Fruit fly (Drosophila melanogaster) whole organism, embryonic: ENCODE measurements around the gene CG16727.
A peak's percentile ranks its signal among the peaks of the same experiment; 100 is the strongest.

Experiments
- ATbp ChIP-seq: fragments of 200-800 bp; sonication (Bioruptor generic); optimal IDR thresholded peaks from 2 replicates; lab custom pipeline; 2017; ENCODE audit warnings: missing biosample characterization, mild to moderate bottlenecking, missing genetic modification characterization, missing genetic modification reagents
- Bdp1 ChIP-seq: fragments of 200-800 bp; sonication (Bioruptor generic); optimal IDR thresholded peaks from 3 replicates; lab custom pipeline; 2016; ENCODE audit warnings: missing biosample characterization, missing genetic modification characterization
- CG11723 ChIP-seq: fragments of 200-800 bp; sonication (Bioruptor generic); optimal IDR thresholded peaks from 2 replicates; lab custom pipeline; 2017; ENCODE audit warnings: missing biosample characterization, mild to moderate bottlenecking, missing genetic modification characterization
- CG13296 ChIP-seq: fragments of 200-800 bp; sonication (Bioruptor generic); optimal IDR thresholded peaks from 3 replicates; lab custom pipeline; 2018; ENCODE audit warnings: missing biosample characterization, mild to moderate bottlenecking, missing genetic modification characterization
- CG15696 ChIP-seq: fragments of 200-800 bp; sonication (Bioruptor generic); optimal IDR thresholded peaks from 2 replicates; lab custom pipeline; 2019; ENCODE audit warnings: missing biosample characterization, mild to moderate bottlenecking, missing genetic modification characterization, moderate library complexity
- CG16779 ChIP-seq: fragments of 200-800 bp; sonication (Bioruptor generic); IDR thresholded peaks from 2 replicates; pipeline ENCODE4 v1.3.6; 2022; ENCODE audit warnings: missing biosample characterization, missing genetic modification characterization
- CG16813 ChIP-seq: fragments of 200-800 bp; sonication (Bioruptor generic); IDR thresholded peaks from 3 replicates; pipeline ENCODE4 v1.3.6; 2022; ENCODE audit warnings: missing biosample characterization, missing genetic modification characterization; ENCODE audit not compliant: partially characterized antibody
- CG16815 ChIP-seq: fragments of 200-800 bp; sonication (Bioruptor generic); optimal IDR thresholded peaks from 3 replicates; lab custom pipeline; 2017; ENCODE audit warnings: missing biosample characterization, mild to moderate bottlenecking, missing genetic modification characterization
- CG17568 ChIP-seq: fragments of 200-800 bp; sonication (Bioruptor generic); optimal IDR thresholded peaks from 2 replicates; lab custom pipeline; 2018; ENCODE audit warnings: missing biosample characterization, mild to moderate bottlenecking, missing genetic modification characterization, moderate library complexity
- CG33213 ChIP-seq: fragments of 200-800 bp; sonication (Bioruptor generic); optimal IDR thresholded peaks from 3 replicates; lab custom pipeline; 2016; ENCODE audit warnings: missing biosample characterization, missing genetic modification characterization
- CG34376 ChIP-seq: fragments of 200-800 bp; sonication (Bioruptor generic); optimal IDR thresholded peaks from 2 replicates; lab custom pipeline; 2018; ENCODE audit warnings: missing biosample characterization, mild to moderate bottlenecking, missing genetic modification characterization
- CG3847 ChIP-seq: fragments of 200-800 bp; sonication (Bioruptor generic); IDR thresholded peaks from 2 replicates; pipeline ENCODE4 v1.3.6; 2022; ENCODE audit warnings: missing biosample characterization, missing genetic modification characterization
- CG4404 ChIP-seq: fragments of 200-800 bp; sonication (Bioruptor generic); IDR thresholded peaks from 2 replicates; pipeline ENCODE4 v1.3.6; 2022; ENCODE audit warnings: missing biosample characterization, missing genetic modification characterization
- CG6683 ChIP-seq: fragments of 200-800 bp; sonication (Bioruptor generic); optimal IDR thresholded peaks from 2 replicates; lab custom pipeline; 2017; ENCODE audit warnings: missing biosample characterization, mild to moderate bottlenecking, missing genetic modification characterization, missing genetic modification reagents
- Camta ChIP-seq: fragments of 200-800 bp; sonication (Bioruptor generic); optimal IDR thresholded peaks from 2 replicates; lab custom pipeline; 2016; ENCODE audit warnings: missing biosample characterization, missing genetic modification characterization
- CkIIα-i1 ChIP-seq: fragments of 200-800 bp; sonication (Bioruptor generic); IDR thresholded peaks from 2 replicates; pipeline ENCODE4 v1.3.6; 2022; ENCODE audit warnings: missing biosample characterization, missing genetic modification characterization
- Dek ChIP-seq: fragments of 200-800 bp; sonication (Bioruptor generic); optimal IDR thresholded peaks from 3 replicates; lab custom pipeline; 2019; ENCODE audit warnings: missing biosample characterization, mild to moderate bottlenecking, missing genetic modification characterization, moderate library complexity
- Dfd ChIP-seq, 2 experiments: fragments of >200 bp; optimal IDR thresholded peaks; 2 replicates each; lab custom pipeline; 2017; ENCODE audit warnings: missing biosample characterization in 2 of 2, missing genetic modification characterization in 2 of 2
- Hr51 ChIP-seq, 2 experiments: fragments of 200-800 bp; sonication (Bioruptor generic); optimal IDR thresholded peaks; 2 replicates in 1 of 2; 3 replicates in 1 of 2; lab custom pipeline; 2016 to 2018; ENCODE audit warnings: missing biosample characterization in 2 of 2, missing genetic modification characterization in 2 of 2, mild to moderate bottlenecking in 1 of 2, moderate library complexity in 1 of 2
- Jarid2 ChIP-seq: fragments of 200-800 bp; sonication (Bioruptor generic); optimal IDR thresholded peaks from 3 replicates; lab custom pipeline; 2017; ENCODE audit warnings: mild to moderate bottlenecking, missing biosample characterization, missing genetic modification reagents, missing genetic modification characterization
- Lpt ChIP-seq: fragments of >200 bp; optimal IDR thresholded peaks from 2 replicates; lab custom pipeline; 2018; ENCODE audit warnings: missing biosample characterization, missing genetic modification characterization
- Nf-YB ChIP-seq: fragments of 200-800 bp; sonication (Bioruptor generic); optimal IDR thresholded peaks from 3 replicates; lab custom pipeline; 2019; ENCODE audit warnings: missing biosample characterization, mild to moderate bottlenecking, missing genetic modification characterization, moderate library complexity
- Opbp ChIP-seq: fragments of 200-800 bp; sonication (Bioruptor generic); IDR thresholded peaks from 3 replicates; pipeline ENCODE4 v1.3.6; 2022; ENCODE audit warnings: missing biosample characterization, missing genetic modification characterization; ENCODE audit not compliant: partially characterized antibody
- Poxn ChIP-seq: fragments of 200-800 bp; sonication (Bioruptor generic); IDR thresholded peaks from 2 replicates; pipeline ENCODE4 v1.3.6; 2022; ENCODE audit warnings: missing biosample characterization, missing genetic modification characterization
- Sry-δ ChIP-seq: fragments of 200-800 bp; sonication (Bioruptor generic); optimal IDR thresholded peaks from 2 replicates; lab custom pipeline; 2016; ENCODE audit warnings: missing biosample characterization, missing genetic modification characterization
- Ssrp ChIP-seq: fragments of 200-800 bp; sonication (Bioruptor generic); optimal IDR thresholded peaks from 2 replicates; lab custom pipeline; 2018; ENCODE audit warnings: missing biosample characterization, mild to moderate bottlenecking, missing genetic modification characterization, moderate library complexity
- TFAM ChIP-seq: fragments of 200-800 bp; sonication (Bioruptor generic); optimal IDR thresholded peaks from 2 replicates; lab custom pipeline; 2017; ENCODE audit warnings: missing biosample characterization, missing genetic modification characterization, inconsistent platforms
- Taf1 ChIP-seq: fragments of 200-800 bp; sonication (Bioruptor generic); IDR thresholded peaks from 2 replicates; pipeline ENCODE4 v1.3.6; 2022; ENCODE audit warnings: missing biosample characterization, missing genetic modification characterization
- YL-1 ChIP-seq: fragments of 200-800 bp; sonication (Bioruptor generic); optimal IDR thresholded peaks from 3 replicates; lab custom pipeline; 2017; ENCODE audit warnings: missing biosample characterization, mild to moderate bottlenecking, missing genetic modification characterization
- bigmax ChIP-seq: fragments of 200-800 bp; sonication (Bioruptor generic); optimal IDR thresholded peaks from 2 replicates; lab custom pipeline; 2018; ENCODE audit warnings: missing biosample characterization, mild to moderate bottlenecking, missing genetic modification characterization
- bowl ChIP-seq: fragments of 200-800 bp; sonication (Bioruptor generic); IDR thresholded peaks from 2 replicates; pipeline ENCODE4 v1.3.6; 2022; ENCODE audit warnings: missing biosample characterization, missing genetic modification characterization
- cad ChIP-seq: fragments of >200 bp; optimal IDR thresholded peaks from 2 replicates; lab custom pipeline; 2017; ENCODE audit warnings: missing biosample characterization, missing genetic modification characterization
- chinmo ChIP-seq: fragments of 200-800 bp; sonication (Bioruptor generic); IDR thresholded peaks from 4 replicates; pipeline ENCODE4 v1.3.6; 2022; ENCODE audit warnings: missing biosample characterization, missing genetic modification characterization; ENCODE audit not compliant: partially characterized antibody
- chn ChIP-seq: fragments of 200-800 bp; sonication (Bioruptor generic); optimal IDR thresholded peaks from 2 replicates; lab custom pipeline; 2016; ENCODE audit warnings: missing biosample characterization, missing genetic modification characterization
- dati ChIP-seq: fragments of 200-800 bp; sonication (Bioruptor generic); IDR thresholded peaks from 2 replicates; pipeline ENCODE4 v1.3.6; 2022; ENCODE audit warnings: missing biosample characterization, missing genetic modification characterization
- eyg ChIP-seq: fragments of 200-800 bp; sonication (Bioruptor generic); optimal IDR thresholded peaks from 3 replicates; lab custom pipeline; 2016; ENCODE audit warnings: missing biosample characterization, missing genetic modification characterization
- fd96Cb ChIP-seq: fragments of 200-800 bp; sonication (Bioruptor generic); optimal IDR thresholded peaks from 2 replicates; lab custom pipeline; 2018; ENCODE audit warnings: missing biosample characterization, mild to moderate bottlenecking, missing genetic modification characterization, moderate library complexity
- gt ChIP-seq: fragments of 200-800 bp; sonication (Bioruptor generic); IDR thresholded peaks from 2 replicates; pipeline ENCODE4 v1.3.6; 2022; ENCODE audit warnings: missing biosample characterization, missing genetic modification characterization
- inv ChIP-seq: fragments of 200-800 bp; sonication (Bioruptor generic); IDR thresholded peaks from 2 replicates; pipeline ENCODE4 v1.3.6; 2022; ENCODE audit warnings: missing biosample characterization, missing genetic modification characterization; ENCODE audit not compliant: partially characterized antibody
- knrl ChIP-seq: fragments of 200-800 bp; sonication (Bioruptor generic); IDR thresholded peaks from 3 replicates; pipeline ENCODE4 v1.3.6; 2022; ENCODE audit warnings: missing biosample characterization, missing genetic modification characterization; ENCODE audit not compliant: partially characterized antibody
- pros ChIP-seq: fragments of 200-800 bp; sonication (Bioruptor generic); optimal IDR thresholded peaks from 3 replicates; lab custom pipeline; 2019; ENCODE audit warnings: missing biosample characterization, mild to moderate bottlenecking, missing genetic modification characterization, moderate library complexity
- run ChIP-seq: fragments of 200-800 bp; sonication (Bioruptor generic); optimal IDR thresholded peaks from 3 replicates; lab custom pipeline; 2018; ENCODE audit warnings: missing biosample characterization, mild to moderate bottlenecking, missing genetic modification characterization
- sisA ChIP-seq: fragments of 200-800 bp; sonication (Bioruptor generic); IDR thresholded peaks from 2 replicates; pipeline ENCODE4 v1.3.6; 2022; ENCODE audit warnings: missing biosample characterization, missing genetic modification characterization
- toy ChIP-seq: fragments of 200-800 bp; sonication (Bioruptor generic); IDR thresholded peaks from 2 replicates; pipeline ENCODE4 v1.3.6; 2022; ENCODE audit warnings: missing biosample characterization, missing genetic modification characterization
- wor ChIP-seq: fragments of 200-800 bp; sonication (Bioruptor generic); IDR thresholded peaks from 2 replicates; pipeline ENCODE4 v1.3.6; 2022; ENCODE audit warnings: missing biosample characterization, missing genetic modification characterization

CG16727 gene

dm6 chr3R:19641498-19642065 lies 28.4 kb downstream of the CG16727 start (continued):
- TF ChIP-seq Bdp1 (GFP tag; lab: Kevin White, UChicago) (peak; percentile 27), CG16813 (no peak), Camta (GFP tag; lab: Kevin White, UChicago) (peak; percentile 56), eyg (GFP tag; lab: Kevin White, UChicago) (peak; percentile 57), Ssrp (tag; lab: Kevin White, UChicago) (peak; percentile 83), CG16779 (GFP tag; lab: Robert Waterston, UW) (peak; percentile 83; the same call in 1 of the 2 replicates), knrl (GFP tag; lab: Robert Waterston, UW) (no peak), CG4404 (GFP tag; lab: Robert Waterston, UW) (no peak), CkIIα-i1 (GFP tag; lab: Robert Waterston, UW) (peak; percentile 58; the same call in 1 of the 2 replicates), CG11723 (GFP tag; lab: Kevin White, UChicago) (peak; percentile 60), Sry-δ (no peak), Hr51 (GFP tag; optimal IDR thresholded peaks at IDR 0.05; lab: Kevin White, UChicago) (peak; percentile 35 to 94), Dek (tag; lab: Kevin White, UChicago) (peak; percentile 77), Nf-YB (GFP tag; lab: Kevin White, UChicago) (peak; percentile 76), YL-1 (no peak), bigmax (GFP tag; lab: Kevin White, UChicago) (no peak), toy (peak; percentile 85), Poxn (GFP tag; lab: Robert Waterston, UW) (peak; percentile 59; the same call in 1 of the 2 replicates), CG33213 (GFP tag; lab: Kevin White, UChicago) (peak; percentile 1), chinmo (GFP tag; lab: Robert Waterston, UW) (no peak), ATbp (GFP tag; lab: Kevin White, UChicago) (peak; percentile 84), Opbp (GFP tag; lab: Robert Waterston, UW) (no peak), fd96Cb (tag; lab: Kevin White, UChicago) (peak; percentile 86), CG13296 (GFP tag; lab: Kevin White, UChicago) (peak; percentile 93), dati (GFP tag; lab: Robert Waterston, UW) (peak; percentile 80), inv (GFP tag; lab: Robert Waterston, UW) (no peak), CG17568 (GFP tag; lab: Kevin White, UChicago) (peak; percentile 83), TFAM (no peak), CG34376 (GFP tag; lab: Kevin White, UChicago) (peak; percentile 65), Dfd (GFP tag; optimal IDR thresholded peaks at IDR 0.05; lab: Kevin White, UChicago) (no peak), gt (GFP tag; lab: Robert Waterston, UW) (no peak), CG16815 (GFP tag; lab: Kevin White, UChicago) (peak; percentile 56), CG15696 (peak; percentile 66), Lpt (GFP tag; lab: Kevin White, UChicago) (no peak), wor (GFP tag; lab: Robert Waterston, UW) (peak; percentile 55), chn (no peak), CG6683 (GFP tag; lab: Kevin White, UChicago) (peak; percentile 69), sisA (GFP tag; lab: Robert Waterston, UW) (peak; percentile 59; the same call in 1 of the 2 replicates), run (peak; percentile 85), bowl (GFP tag; lab: Robert Waterston, UW) (peak; percentile 63; the same call in 1 of the 2 replicates), CG3847 (peak; percentile 73), Taf1 (GFP tag; lab: Robert Waterston, UW) (peak; percentile 83), Jarid2 (peak; percentile 43), cad (no peak), pros (GFP tag; lab: Kevin White, UChicago) (peak; percentile 5)
